Worm (Caenorhabditis elegans) whole organism, L4 larva: ENCODE measurements around the gene M04G7.5.

Experiments used
- dmd-6 ChIP-seq: fragments of 200-800 bp; sonication (Bioruptor generic); IDR thresholded peaks from 2 replicates; pipeline ENCODE4 v1.3.6; 2022; ENCODE audit warnings: missing genetic modification reagents, missing genetic modification characterization, missing compliant biosample characterization
- egl-43 ChIP-seq: fragments of 200-800 bp; sonication (Bioruptor generic); IDR thresholded peaks from 2 replicates; pipeline ENCODE4 v1.3.6; 2022; ENCODE audit warnings: missing genetic modification reagents, missing genetic modification characterization, missing compliant biosample characterization
- jun-1 ChIP-seq: fragments of 150-350 bp; optimal IDR thresholded peaks from 2 replicates; lab custom pipeline; 2014; ENCODE audit warnings: missing biosample characterization, missing genetic modification reagents, missing genetic modification characterization
- mep-1 ChIP-seq: fragments of 150-350 bp; sonication (generic microtip); optimal IDR thresholded peaks from 3 replicates; lab custom pipeline; 2014; ENCODE audit warnings: missing biosample characterization, missing genetic modification characterization
- nhr-41 ChIP-seq: fragments of 200-800 bp; sonication (Bioruptor generic); IDR thresholded peaks from 2 replicates; pipeline ENCODE4 v1.3.6; 2022; ENCODE audit warnings: missing genetic modification reagents, missing genetic modification characterization, missing compliant biosample characterization
- pqm-1 ChIP-seq: sonication (generic microtip); optimal IDR thresholded peaks from 2 replicates; lab custom pipeline; 2017; ENCODE audit warnings: missing biosample characterization, missing genetic modification characterization
- unc-62 ChIP-seq, 3 experiments: fragments of 150-350 bp in 1 of 3; sonication (generic microtip); optimal IDR thresholded peaks in 2 of 3; peaks in 1 of 3; 1 replicate in 1 of 3; 2 replicates in 2 of 3; lab custom pipeline; 2014 to 2017; ENCODE audit warnings: missing biosample characterization in 3 of 3, missing genetic modification characterization in 3 of 3, missing genetic modification reagents in 3 of 3, missing genotype in 1 of 3

DNA sequence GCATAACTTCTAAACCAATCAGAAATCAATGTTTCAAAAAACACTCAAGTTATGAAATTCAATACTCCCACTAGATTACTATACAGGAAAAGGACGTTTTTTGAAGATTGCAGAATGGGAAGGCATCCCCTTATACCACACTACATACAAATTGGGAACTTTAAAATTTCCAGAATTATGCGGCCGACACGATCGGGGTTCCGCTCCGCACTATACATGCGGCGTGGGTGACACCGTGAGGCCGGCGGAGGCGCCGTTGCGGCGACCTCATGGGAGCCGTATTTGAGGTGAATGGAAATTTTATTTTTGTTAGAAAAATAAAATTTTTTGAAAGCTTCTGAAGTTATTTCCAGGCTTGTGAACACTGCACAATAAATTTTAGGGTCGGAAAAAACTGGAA, 13.4 kb downstream of the M04G7.5 start:
- TF ChIP-seq jun-1 (tag; lab: Kevin White, UChicago) (no peak), mep-1 (tag; lab: Kevin White, UChicago) (no peak), pqm-1 (no peak), egl-43 (GFP tag; lab: Robert Waterston, UW) (no peak), unc-62 (GFP tag; optimal IDR thresholded peaks at IDR 0.05 in 1 of 2; lab: Kevin White, UChicago) (no peak), unc-62 (tag; optimal IDR thresholded peaks at IDR 0.05; lab: Kevin White, UChicago) (no peak), nhr-41 (GFP tag; lab: Robert Waterston, UW) (no peak), dmd-6 (GFP tag; lab: Robert Waterston, UW) (no peak)
